Fruit fly (Drosophila melanogaster) whole organism: ENCODE data around the gene sals.

Experiments
- CG8478 ChIP-seq: fragments of >200 bp; optimal IDR thresholded peaks from 2 replicates; lab custom pipeline; 2018; ENCODE audit warnings: inconsistent platforms
- Dll ChIP-seq: fragments of >200 bp; optimal IDR thresholded peaks from 2 replicates; lab custom pipeline; 2017
- EcR ChIP-seq, 2 experiments: fragments of >200 bp; optimal IDR thresholded peaks; 2 replicates each; lab custom pipeline; 2017; ENCODE audit warnings: missing biosample characterization in 2 of 2, missing genetic modification characterization in 2 of 2, missing genetic modification reagents in 2 of 2
- psq ChIP-seq: fragments of >200 bp; optimal IDR thresholded peaks from 2 replicates; lab custom pipeline; 2017
- usp ChIP-seq: fragments of >200 bp; optimal IDR thresholded peaks from 2 replicates; lab custom pipeline; 2017; ENCODE audit warnings: missing biosample characterization, missing genetic modification characterization, mixed read lengths

DNA sequence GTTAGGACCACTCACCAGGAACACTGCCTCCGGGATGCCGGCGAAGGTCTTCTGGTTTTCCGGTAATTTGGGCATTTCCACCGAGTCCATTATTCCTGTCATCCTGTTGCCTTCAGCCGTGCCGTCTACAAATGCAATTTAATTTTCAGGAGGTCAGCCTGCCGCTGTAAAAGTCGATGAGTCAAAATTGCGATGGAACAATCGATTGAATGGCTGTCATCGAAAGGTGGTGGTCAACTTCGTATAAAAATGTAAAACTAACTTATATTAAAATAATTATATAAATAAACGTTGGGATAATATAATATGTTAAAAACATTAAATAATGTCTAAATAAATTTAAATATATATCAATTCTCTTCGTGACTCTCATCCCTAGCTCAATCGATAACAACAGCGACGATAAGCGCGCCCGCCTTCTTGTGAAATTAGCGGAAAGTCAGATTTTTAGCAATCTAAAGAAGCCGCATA is 41.9 kb downstream of the sals start, which contains the start of the genes mgr and Irbp:
- TF ChIP-seq EcR (GFP tag; optimal IDR thresholded peaks at IDR 0.05; lab: Kevin White, UChicago) (no peak), psq (lab: Kevin White, UChicago) (no peak), usp (GFP tag; lab: Kevin White, UChicago) (no peak), Dll (lab: Kevin White, UChicago) (no peak), CG8478 (no peak)
